Fruit fly (Drosophila melanogaster): ENCODE results near the gene CG7900.

CG7900 gene

dm6 chr3R:8139326-8139725 lies 45.4 kb downstream of the CG7900 start (continued):
- peak; percentile 82 for TF ChIP-seq tna (GFP tag; IDR thresholded peaks at IDR 0.05; ENCODE audit: partially characterized antibody)
- TF ChIP-seq crc (GFP tag; optimal IDR thresholded peaks at IDR 0.05), result no peak
- no peak for TF ChIP-seq tio (GFP tag; optimal IDR thresholded peaks at IDR 0.05)
- no peak for TF ChIP-seq CG33557 (GFP tag; optimal IDR thresholded peaks at IDR 0.05)
- TF ChIP-seq CG5953 (GFP tag; IDR thresholded peaks at IDR 0.05), result no peak
- peak; percentile 74 for TF ChIP-seq Scr (GFP tag; IDR thresholded peaks at IDR 0.05; ENCODE audit: partially characterized antibody)
- no peak for TF ChIP-seq CG8290 (GFP tag; optimal IDR thresholded peaks at IDR 0.05)
- no peak for TF ChIP-seq CG8290 (tag; optimal IDR thresholded peaks at IDR 0.05)
- TF ChIP-seq Oli (tag; optimal IDR thresholded peaks at IDR 0.05), result no peak
- no peak for TF ChIP-seq Hr3 (GFP tag; optimal IDR thresholded peaks at IDR 0.05)
- no peak for TF ChIP-seq ap (GFP tag; IDR thresholded peaks at IDR 0.05)
- TF ChIP-seq CG2129 (GFP tag; IDR thresholded peaks at IDR 0.05; ENCODE audit: partially characterized antibody), result 0 out of 2 replicates have a peak, but pooled peaks have one; percentile 18
- peak; percentile 86 for TF ChIP-seq CG16813 (GFP tag; IDR thresholded peaks at IDR 0.05; ENCODE audit: partially characterized antibody)
- TF ChIP-seq pita (GFP tag; optimal IDR thresholded peaks at IDR 0.05), result no peak
- no peak for TF ChIP-seq CG8478 (optimal IDR thresholded peaks at IDR 0.05)
- peak; percentile 74 for TF ChIP-seq nerfin-2 (GFP tag; IDR thresholded peaks at IDR 0.05; ENCODE audit: partially characterized antibody)
- TF ChIP-seq HHEX (GFP tag; optimal IDR thresholded peaks at IDR 0.05), result no peak
- no peak for TF ChIP-seq Lhr (GFP tag; optimal IDR thresholded peaks at IDR 0.05)
- TF ChIP-seq lab (GFP tag; optimal IDR thresholded peaks at IDR 0.05), result no peak
- TF ChIP-seq tup (GFP tag; optimal IDR thresholded peaks at IDR 0.05), result no peak
- TF ChIP-seq Bdp1 (GFP tag; optimal IDR thresholded peaks at IDR 0.05), result peak; percentile 98
- no peak for TF ChIP-seq CG7928 (GFP tag; optimal IDR thresholded peaks at IDR 0.05)
- TF ChIP-seq onecut (GFP tag; IDR thresholded peaks at IDR 0.05), result no peak
- no peak for TF ChIP-seq CG17328 (GFP tag; IDR thresholded peaks at IDR 0.05)
- TF ChIP-seq CG6791 (GFP tag; IDR thresholded peaks at IDR 0.05; ENCODE audit: partially characterized antibody), result peak; percentile 95
- peak; percentile 48; the same call in 1 of the 3 replicates for TF ChIP-seq vnd (GFP tag; IDR thresholded peaks at IDR 0.05; ENCODE audit: partially characterized antibody)
- TF ChIP-seq Aef1 (GFP tag; IDR thresholded peaks at IDR 0.05), result no peak
- TF ChIP-seq CG4424 (GFP tag; optimal IDR thresholded peaks at IDR 0.05), result no peak
- TF ChIP-seq NC2α (GFP tag; optimal IDR thresholded peaks at IDR 0.05), result no peak
- TF ChIP-seq CG31224 (GFP tag; IDR thresholded peaks at IDR 0.05), result no peak
- peak; percentile 90 for TF ChIP-seq bbx (GFP tag; IDR thresholded peaks at IDR 0.05; ENCODE audit: partially characterized antibody)
- TF ChIP-seq Sin3A (optimal IDR thresholded peaks at IDR 0.05), result no peak
- no peak for TF ChIP-seq sima (GFP tag; optimal IDR thresholded peaks at IDR 0.05)
- no peak for TF ChIP-seq CG9727 (GFP tag; optimal IDR thresholded peaks at IDR 0.05)
- no peak for TF ChIP-seq CG13296 (GFP tag; optimal IDR thresholded peaks at IDR 0.05)
- TF ChIP-seq zfh1 (GFP tag; IDR thresholded peaks at IDR 0.05), result 0 out of 3 replicates have a peak, but pooled peaks have one; percentile 32
- TF ChIP-seq mld (GFP tag; IDR thresholded peaks at IDR 0.05; ENCODE audit: partially characterized antibody), result peak; percentile 78; the same call in 2 of the 3 replicates
- TF ChIP-seq prd (optimal IDR thresholded peaks at IDR 0.05), result no peak
- no peak for TF ChIP-seq prd (GFP tag; IDR thresholded peaks at IDR 0.05)
- no peak for TF ChIP-seq MTF-1 (GFP tag; optimal IDR thresholded peaks at IDR 0.05; ENCODE audit: borderline replicate concordance)
- no peak for TF ChIP-seq CG12299 (tag; optimal IDR thresholded peaks at IDR 0.05)
- no peak for TF ChIP-seq CG2889 (GFP tag; IDR thresholded peaks at IDR 0.05)
- peak; percentile 57; the same call in 2 of the 3 replicates for TF ChIP-seq knrl (GFP tag; IDR thresholded peaks at IDR 0.05; ENCODE audit: partially characterized antibody)
- no peak for TF ChIP-seq cas (GFP tag; IDR thresholded peaks at IDR 0.05)
- TF ChIP-seq CG12942 (GFP tag; optimal IDR thresholded peaks at IDR 0.05), result no peak
- TF ChIP-seq amos (GFP tag; IDR thresholded peaks at IDR 0.05; ENCODE audit: partially characterized antibody), result peak; percentile 82
- TF ChIP-seq chinmo (GFP tag; IDR thresholded peaks at IDR 0.05; ENCODE audit: partially characterized antibody), result peak; percentile 50; the same call in 1 of the 4 replicates
- peak; percentile 84 for TF ChIP-seq ato (GFP tag; IDR thresholded peaks at IDR 0.05; ENCODE audit: partially characterized antibody)
- TF ChIP-seq chn (GFP tag; optimal IDR thresholded peaks at IDR 0.05), result no peak
- TF ChIP-seq CG12155 (GFP tag; optimal IDR thresholded peaks at IDR 0.05), result no peak
- TF ChIP-seq gt (GFP tag; IDR thresholded peaks at IDR 0.05), result no peak

Measured in whole organism, embryonic.